Worm (Caenorhabditis elegans) whole organism, young adult: ENCODE data around the gene lact-1.
A peak's percentile ranks its signal among the peaks of the same experiment; 100 is the strongest.

Experiments used
- B0019.2 ChIP-seq: fragments of 200-800 bp; sonication (Bioruptor generic); conservative IDR thresholded peaks from 2 replicates; pipeline ENCODE4 v1.3.6; 2022; ENCODE audit warnings: missing genetic modification reagents, missing genetic modification characterization, missing compliant biosample characterization
- B0035.1 ChIP-seq: sonication (generic microtip); optimal IDR thresholded peaks from 2 replicates; lab custom pipeline; 2016; ENCODE audit warnings: missing genetic modification characterization, mild to moderate bottlenecking, missing compliant biosample characterization, missing genotype, missing genetic modification reagents
- F33H1.4 ChIP-seq: fragments of 200-800 bp; sonication (Bioruptor generic); IDR thresholded peaks from 2 replicates; pipeline ENCODE4 v1.3.6; 2022; ENCODE audit warnings: missing genetic modification reagents, missing genetic modification characterization, missing compliant biosample characterization
- K11D2.4 ChIP-seq: fragments of 200-800 bp; sonication (Bioruptor generic); IDR thresholded peaks from 2 replicates; pipeline ENCODE4 v1.3.6; 2022; ENCODE audit warnings: missing genetic modification reagents, missing genetic modification characterization, missing compliant biosample characterization
- Y53G8AR.9 ChIP-seq: fragments of 200-800 bp; sonication (Bioruptor generic); conservative IDR thresholded peaks from 2 replicates; pipeline ENCODE4 v1.3.6; 2022; ENCODE audit warnings: missing genetic modification reagents, missing genetic modification characterization, missing compliant biosample characterization
- Y56A3A.18 ChIP-seq: fragments of 200-800 bp; sonication (Bioruptor generic); IDR thresholded peaks from 2 replicates; pipeline ENCODE4 v1.3.6; 2022; ENCODE audit warnings: missing genetic modification reagents, missing genetic modification characterization, missing compliant biosample characterization
- ZK185.1 ChIP-seq: sonication (generic microtip); optimal IDR thresholded peaks from 2 replicates; lab custom pipeline; 2016; ENCODE audit warnings: mild to moderate bottlenecking, missing genetic modification characterization, missing compliant biosample characterization; ENCODE audit not compliant: poor library complexity, severe bottlenecking
- atf-7 ChIP-seq: sonication (generic microtip); optimal IDR thresholded peaks from 2 replicates; lab custom pipeline; 2017; ENCODE audit warnings: mild to moderate bottlenecking, missing genetic modification characterization, missing compliant biosample characterization
- attf-6 ChIP-seq: fragments of 200-800 bp; sonication (Bioruptor generic); IDR thresholded peaks from 2 replicates; pipeline ENCODE4 v1.3.6; 2022; ENCODE audit warnings: missing genetic modification reagents, missing genetic modification characterization, missing compliant biosample characterization
- bed-1 ChIP-seq: fragments of 200-800 bp; sonication (Bioruptor generic); IDR thresholded peaks from 2 replicates; pipeline ENCODE4 v1.3.6; 2022; ENCODE audit warnings: missing genetic modification reagents, missing genetic modification characterization, missing compliant biosample characterization
- bed-2 ChIP-seq: fragments of 200-800 bp; sonication (Bioruptor generic); IDR thresholded peaks from 2 replicates; pipeline ENCODE4 v1.3.6; 2022; ENCODE audit warnings: missing genetic modification reagents, missing genetic modification characterization, missing compliant biosample characterization
- ceh-58 ChIP-seq: fragments of 200-800 bp; sonication (Bioruptor generic); IDR thresholded peaks from 2 replicates; pipeline ENCODE4 v1.3.6; 2022; ENCODE audit warnings: missing genetic modification characterization, missing compliant biosample characterization
- efl-1 ChIP-seq: fragments of 150-350 bp; optimal IDR thresholded peaks from 2 replicates; lab custom pipeline; 2014; ENCODE audit warnings: missing biosample characterization, missing genetic modification reagents, missing genetic modification characterization
- egrh-3 ChIP-seq: fragments of 200-800 bp; sonication (Bioruptor generic); IDR thresholded peaks from 2 replicates; pipeline ENCODE4 v1.3.6; 2022; ENCODE audit warnings: missing genetic modification reagents, missing genetic modification characterization, missing compliant biosample characterization
- fkh-3 ChIP-seq: sonication (generic microtip); optimal IDR thresholded peaks from 2 replicates; lab custom pipeline; 2016; ENCODE audit warnings: mild to moderate bottlenecking, missing genetic modification characterization, missing compliant biosample characterization
- hmg-1.2 ChIP-seq: fragments of 200-800 bp; sonication (Bioruptor generic); IDR thresholded peaks from 2 replicates; pipeline ENCODE4 v1.3.6; 2022; ENCODE audit warnings: missing genetic modification reagents, missing genetic modification characterization, missing compliant biosample characterization
- hmg-20 ChIP-seq: fragments of 200-800 bp; sonication (Bioruptor generic); IDR thresholded peaks from 2 replicates; pipeline ENCODE4 v1.3.6; 2022; ENCODE audit warnings: missing genetic modification reagents, missing genetic modification characterization, missing compliant biosample characterization
- hsf-1 ChIP-seq: fragments of 200-800 bp; sonication (Bioruptor generic); IDR thresholded peaks from 2 replicates; pipeline ENCODE4 v1.3.6; 2022; ENCODE audit warnings: missing genetic modification reagents, missing genetic modification characterization, missing compliant biosample characterization
- lag-1 ChIP-seq: fragments of 200-800 bp; sonication (Bioruptor generic); IDR thresholded peaks from 2 replicates; pipeline ENCODE4 v1.3.6; 2022; ENCODE audit warnings: missing genetic modification reagents, missing genetic modification characterization, missing compliant biosample characterization
- lin-26 ChIP-seq: fragments of 200-800 bp; sonication (Bioruptor generic); IDR thresholded peaks from 2 replicates; pipeline ENCODE4 v1.3.6; 2022; ENCODE audit warnings: missing genetic modification reagents, missing genetic modification characterization, missing compliant biosample characterization
- lin-40 ChIP-seq: sonication (generic microtip); optimal IDR thresholded peaks from 2 replicates; lab custom pipeline; 2016; ENCODE audit warnings: missing genetic modification characterization, mild to moderate bottlenecking, missing compliant biosample characterization, missing genotype, missing genetic modification reagents
- lin-54 ChIP-seq: fragments of 200-800 bp; sonication (Bioruptor generic); optimal IDR thresholded peaks from 2 replicates; lab custom pipeline; 2018; ENCODE audit warnings: mild to moderate bottlenecking, missing genetic modification characterization, missing compliant biosample characterization
- lir-1 ChIP-seq: fragments of 200-800 bp; sonication (Bioruptor generic); conservative IDR thresholded peaks from 2 replicates; pipeline ENCODE4 v1.3.6; 2022; ENCODE audit warnings: missing genetic modification reagents, missing genetic modification characterization, missing compliant biosample characterization
- lsl-1 ChIP-seq: fragments of 200-800 bp; sonication (Bioruptor generic); optimal IDR thresholded peaks from 2 replicates; lab custom pipeline; 2018; ENCODE audit warnings: mild to moderate bottlenecking, missing genetic modification characterization, moderate library complexity, missing compliant biosample characterization
- madf-10 ChIP-seq: sonication (generic microtip); optimal IDR thresholded peaks from 2 replicates; lab custom pipeline; 2016; ENCODE audit warnings: mild to moderate bottlenecking, missing genetic modification characterization, missing compliant biosample characterization
- madf-8 ChIP-seq: fragments of 200-800 bp; sonication (Bioruptor generic); conservative IDR thresholded peaks from 2 replicates; pipeline ENCODE4 v1.3.6; 2022; ENCODE audit warnings: missing genetic modification reagents, missing genetic modification characterization, missing compliant biosample characterization
- mxl-1 ChIP-seq: sonication (generic microtip); optimal IDR thresholded peaks from 2 replicates; lab custom pipeline; 2016; ENCODE audit warnings: missing genetic modification characterization, missing compliant biosample characterization
- nhr-120 ChIP-seq: fragments of 200-800 bp; sonication (Bioruptor generic); IDR thresholded peaks from 2 replicates; pipeline ENCODE4 v1.3.6; 2022; ENCODE audit warnings: missing genetic modification characterization, missing compliant biosample characterization
- nhr-80 ChIP-seq: sonication (generic microtip); optimal IDR thresholded peaks from 2 replicates; lab custom pipeline; 2016; ENCODE audit warnings: missing genetic modification characterization, missing compliant biosample characterization
- nhr-90 ChIP-seq: sonication (generic microtip); optimal IDR thresholded peaks from 2 replicates; lab custom pipeline; 2016; ENCODE audit warnings: missing genotype, mild to moderate bottlenecking, missing genetic modification characterization, missing compliant biosample characterization
- pbrm-1 ChIP-seq: fragments of 200-800 bp; sonication (Bioruptor generic); IDR thresholded peaks from 2 replicates; pipeline ENCODE4 v1.3.6; 2022; ENCODE audit warnings: missing genetic modification reagents, missing genetic modification characterization, missing compliant biosample characterization
- rpc-1 ChIP-seq, 2 experiments: fragments of 150-350 bp in 1 of 2; sonication (generic microtip) in 1 of 2; optimal IDR thresholded peaks; 2 replicates each; lab custom pipeline; 2014 to 2018; ENCODE audit warnings: missing biosample characterization in 1 of 2, missing genetic modification characterization in 1 of 2, missing genetic modification reagents in 1 of 2, missing genotype in 1 of 2
- sdz-38 ChIP-seq: sonication (generic microtip); optimal IDR thresholded peaks from 2 replicates; lab custom pipeline; 2016; ENCODE audit warnings: missing genotype, missing genetic modification characterization, missing compliant biosample characterization
- sea-2 ChIP-seq: fragments of 200-800 bp; sonication (Bioruptor generic); IDR thresholded peaks from 2 replicates; pipeline ENCODE4 v1.3.6; 2022; ENCODE audit warnings: missing genetic modification characterization, missing compliant biosample characterization
- sptf-2 ChIP-seq: fragments of 200-800 bp; sonication (Bioruptor generic); optimal IDR thresholded peaks from 2 replicates; lab custom pipeline; 2018; ENCODE audit warnings: mild to moderate bottlenecking, missing genetic modification characterization, missing compliant biosample characterization
- tbp1 ChIP-seq: fragments of 200-800 bp; sonication (Bioruptor generic); optimal IDR thresholded peaks from 2 replicates; lab custom pipeline; 2018; ENCODE audit warnings: mild to moderate bottlenecking, missing genetic modification characterization, missing compliant biosample characterization
- tbx-9 ChIP-seq: sonication (generic microtip); optimal IDR thresholded peaks from 2 replicates; lab custom pipeline; 2016; ENCODE audit warnings: borderline replicate concordance, missing genetic modification characterization, inconsistent platforms, missing compliant biosample characterization
- ztf-22 ChIP-seq: fragments of 200-800 bp; sonication (Bioruptor generic); optimal IDR thresholded peaks from 2 replicates; lab custom pipeline; 2018; ENCODE audit warnings: mild to moderate bottlenecking, missing genetic modification characterization, moderate library complexity, missing compliant biosample characterization
- ztf-25 ChIP-seq: fragments of 200-800 bp; sonication (Bioruptor generic); IDR thresholded peaks from 2 replicates; pipeline ENCODE4 v1.3.6; 2022; ENCODE audit warnings: missing genetic modification reagents, missing genetic modification characterization, missing compliant biosample characterization
- ztf-26 ChIP-seq: sonication (generic microtip); optimal IDR thresholded peaks from 2 replicates; lab custom pipeline; 2017; ENCODE audit warnings: missing genetic modification characterization, missing compliant biosample characterization

lact-1 gene

DNA sequence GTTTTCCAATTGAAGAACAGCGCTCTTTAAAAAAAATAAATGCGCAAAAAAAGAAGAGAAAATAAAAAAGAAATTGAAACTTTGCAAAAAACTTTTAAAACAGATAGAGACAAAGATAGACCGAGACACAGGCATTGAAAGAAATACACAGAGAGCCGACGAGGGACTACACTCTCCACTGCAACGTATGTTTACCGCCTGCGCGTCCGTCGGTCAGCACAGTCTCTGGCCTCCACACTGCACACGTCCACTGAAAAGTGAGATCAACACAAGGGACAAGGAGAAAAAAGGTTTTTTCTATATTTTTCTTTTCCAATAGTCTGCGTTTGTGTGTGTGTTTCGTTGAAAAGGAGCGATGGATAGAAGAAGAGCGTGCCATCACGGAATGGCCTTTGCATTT, 46.3 kb upstream of the lact-1 start (continued):
- TF ChIP-seq lag-1 (GFP tag; lab: Robert Waterston, UW) (no peak), atf-7 (no peak), lir-1 (GFP tag; lab: Robert Waterston, UW) (0 out of 2 replicates have a peak, but pooled peaks have one; percentile 16), lsl-1 (GFP tag; lab: Kevin White, UChicago) (no peak), tbx-9 (no peak), lin-40 (tag; lab: Kevin White, UChicago) (peak; percentile 65), Y53G8AR.9 (GFP tag; lab: Robert Waterston, UW) (no peak), nhr-120 (no peak), hsf-1 (GFP tag; lab: Robert Waterston, UW) (no peak), madf-8 (GFP tag; lab: Robert Waterston, UW) (no peak), madf-10 (no peak), ceh-58 (no peak), ztf-22 (GFP tag; lab: Kevin White, UChicago) (no peak), bed-1 (GFP tag; lab: Robert Waterston, UW) (no peak), ztf-25 (GFP tag; lab: Robert Waterston, UW) (no peak), Y56A3A.18 (GFP tag; lab: Robert Waterston, UW) (no peak), sdz-38 (tag; lab: Kevin White, UChicago) (no peak), K11D2.4 (peak; percentile 58; the same call in 1 of the 2 replicates), ztf-26 (tag; lab: Kevin White, UChicago) (no peak), sptf-2 (no peak), sea-2 (GFP tag; lab: Robert Waterston, UW) (no peak), ZK185.1 (tag; lab: Kevin White, UChicago) (peak; percentile 37), lin-54 (no peak), B0019.2 (GFP tag; lab: Robert Waterston, UW) (no peak), hmg-1.2 (GFP tag; lab: Robert Waterston, UW) (peak; percentile 57; the same call in 1 of the 2 replicates), F33H1.4 (GFP tag; lab: Robert Waterston, UW) (no peak), pbrm-1 (GFP tag; lab: Robert Waterston, UW) (no peak), hmg-20 (no peak), mxl-1 (tag; lab: Kevin White, UChicago) (no peak), egrh-3 (no peak), tbp1 (GFP tag; lab: Kevin White, UChicago) (no peak), lin-26 (peak; percentile 68; the same call in 1 of the 2 replicates), bed-2 (GFP tag; lab: Robert Waterston, UW) (no peak)

DNA sequence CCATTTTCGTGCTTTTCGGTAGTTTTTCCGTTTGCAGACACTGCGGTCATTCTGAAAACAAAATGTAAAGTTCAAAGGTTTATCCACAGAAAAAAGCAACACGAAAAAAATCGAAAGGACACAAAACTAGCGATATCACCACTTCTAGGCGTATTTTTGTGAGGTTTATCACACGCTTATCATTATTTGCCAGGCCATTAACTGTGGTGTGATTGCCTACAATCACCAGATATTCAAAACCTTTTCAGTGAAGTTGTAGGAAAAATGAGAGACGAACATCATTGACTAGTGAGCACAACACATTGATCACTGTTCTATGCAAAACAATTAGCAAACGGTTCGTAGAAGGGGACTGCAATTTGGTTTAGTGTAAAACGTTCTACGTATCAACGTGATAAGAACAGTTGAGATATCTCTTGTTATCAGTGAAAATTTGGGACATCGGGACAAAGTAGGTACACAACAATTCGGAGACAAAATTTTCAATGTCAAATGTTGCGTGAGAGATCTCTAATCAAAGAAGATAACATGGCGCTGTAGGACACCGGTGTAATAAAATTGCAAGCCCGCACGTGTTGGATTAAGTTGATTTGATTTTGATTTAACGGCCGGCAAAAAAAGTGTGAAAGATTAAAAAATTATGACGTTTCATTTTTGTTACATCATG, 45.5 kb upstream of the lact-1 start, which contains the start of gene sur-5:
Gene sur-5, minus strand, starts transcription at position 51 of the 667 bp plus-strand sequence.
- TF ChIP-seq madf-8 (GFP tag; lab: Robert Waterston, UW) (no peak), fkh-3 (tag; lab: Kevin White, UChicago) (no peak), lin-40 (tag; lab: Kevin White, UChicago) (peak; percentile 19), nhr-90 (tag; lab: Kevin White, UChicago) (peak; percentile 4), B0035.1 (tag; lab: Kevin White, UChicago) (no peak), rpc-1 (optimal IDR thresholded peaks at IDR 0.05; lab: Kevin White, UChicago) (no peak), rpc-1 (tag; optimal IDR thresholded peaks at IDR 0.05; lab: Kevin White, UChicago) (no peak), lin-26 (no peak), efl-1 (GFP tag; lab: Kevin White, UChicago) (no peak), attf-6 (GFP tag; lab: Robert Waterston, UW) (no peak), atf-7 (peak; percentile 13), nhr-80 (tag; lab: Kevin White, UChicago) (peak; percentile 84)
